Worm (Caenorhabditis elegans): ENCODE results near the gene bre-5.

ce11 chrIV:12088898-12089297, 37.9 kb upstream of the bre-5 start:
- TF ChIP-seq ama-1 (optimal IDR thresholded peaks at IDR 0.05) (no peak), fos-1 (tag; optimal IDR thresholded peaks at IDR 0.05) (no peak), Y55F3AM.14 (GFP tag; optimal IDR thresholded peaks at IDR 0.05) (peak; percentile 0), snpc-4 (tag; optimal IDR thresholded peaks at IDR 0.05) (no peak), ZK546.5 (tag; optimal IDR thresholded peaks at IDR 0.05) (no peak), nhr-12 (tag; optimal IDR thresholded peaks at IDR 0.05) (no peak), F13H6.1 (tag; optimal IDR thresholded peaks at IDR 0.05) (no peak), nhr-129 (tag; optimal IDR thresholded peaks at IDR 0.05) (peak; percentile 94), nhr-237 (tag; optimal IDR thresholded peaks at IDR 0.05) (no peak), alr-1 (tag; optimal IDR thresholded peaks at IDR 0.05) (no peak), nhr-77 (tag; optimal IDR thresholded peaks at IDR 0.05) (no peak), skn-1 (tag; optimal IDR thresholded peaks at IDR 0.05) (no peak), unc-55 (GFP tag; optimal IDR thresholded peaks at IDR 0.05) (peak; percentile 75), egl-27 (tag; optimal IDR thresholded peaks at IDR 0.05) (no peak)
